Worm (Caenorhabditis elegans) whole organism, L2 larva: Measurements from ENCODE around the gene C09G5.7.

Experiments used
- C34F6.9 ChIP-seq: fragments of 150-350 bp; optimal IDR thresholded peaks from 2 replicates; lab custom pipeline; 2014; ENCODE audit warnings: missing biosample characterization, missing genetic modification characterization
- R02D3.7 ChIP-seq: fragments of 150-350 bp; optimal IDR thresholded peaks from 2 replicates; lab custom pipeline; 2014; ENCODE audit warnings: missing biosample characterization, missing genetic modification characterization
- ZK546.5 ChIP-seq: sonication (generic microtip); optimal IDR thresholded peaks from 2 replicates; lab custom pipeline; 2017; ENCODE audit warnings: missing biosample characterization, missing genetic modification characterization
- alr-1 ChIP-seq: fragments of 150-350 bp; optimal IDR thresholded peaks from 2 replicates; lab custom pipeline; 2014; ENCODE audit warnings: missing biosample characterization, missing genetic modification characterization
- aly-2 ChIP-seq: fragments of 150-350 bp; optimal IDR thresholded peaks from 2 replicates; lab custom pipeline; 2014; ENCODE audit warnings: missing biosample characterization, missing genetic modification characterization
- blmp-1 ChIP-seq: sonication (generic microtip); optimal IDR thresholded peaks from 2 replicates; lab custom pipeline; 2017; ENCODE audit warnings: missing genetic modification characterization, mild to moderate bottlenecking, missing compliant biosample characterization, antibody characterized with exemption, moderate library complexity; ENCODE audit not compliant: insufficient read depth
- ceh-16 ChIP-seq: fragments of 150-350 bp; optimal IDR thresholded peaks from 2 replicates; lab custom pipeline; 2014; ENCODE audit warnings: missing biosample characterization, missing genetic modification characterization
- ceh-82 ChIP-seq: fragments of 150-350 bp; optimal IDR thresholded peaks from 2 replicates; lab custom pipeline; 2014; ENCODE audit warnings: missing biosample characterization, missing genetic modification characterization
- dmd-4 ChIP-seq: sonication (generic microtip); optimal IDR thresholded peaks from 2 replicates; lab custom pipeline; 2017; ENCODE audit warnings: missing biosample characterization, missing genetic modification characterization
- egl-27 ChIP-seq: sonication (generic microtip); optimal IDR thresholded peaks from 3 replicates; lab custom pipeline; 2017; ENCODE audit warnings: missing biosample characterization, missing genetic modification reagents, missing genetic modification characterization
- elt-1 ChIP-seq: fragments of 150-350 bp; optimal IDR thresholded peaks from 2 replicates; lab custom pipeline; 2014; ENCODE audit warnings: missing biosample characterization, missing genetic modification characterization
- elt-3 ChIP-seq: sonication (generic microtip); optimal IDR thresholded peaks from 2 replicates; lab custom pipeline; 2017; ENCODE audit warnings: missing biosample characterization, missing genetic modification characterization
- fos-1 ChIP-seq: fragments of 150-350 bp; optimal IDR thresholded peaks from 2 replicates; lab custom pipeline; 2014; ENCODE audit warnings: missing biosample characterization, missing genetic modification characterization
- lin-11 ChIP-seq: fragments of 150-350 bp; sonication (generic microtip); optimal IDR thresholded peaks from 2 replicates; lab custom pipeline; 2014; ENCODE audit warnings: missing biosample characterization, missing genetic modification characterization, inconsistent platforms, mixed read lengths
- lin-39 ChIP-seq: fragments of 150-350 bp; optimal IDR thresholded peaks from 2 replicates; lab custom pipeline; 2014; ENCODE audit warnings: missing biosample characterization, missing genetic modification reagents, missing genetic modification characterization
- lsy-2 ChIP-seq, 2 experiments: fragments of 150-350 bp in 1 of 2; sonication (generic microtip) in 1 of 2; optimal IDR thresholded peaks; 2 replicates each; lab custom pipeline; 2014 to 2017; ENCODE audit warnings: missing biosample characterization in 2 of 2, missing genetic modification characterization in 2 of 2
- mab-5 ChIP-seq: fragments of 150-350 bp; optimal IDR thresholded peaks from 2 replicates; lab custom pipeline; 2014; ENCODE audit warnings: missing biosample characterization, missing genetic modification characterization
- mdl-1 ChIP-seq, 2 experiments: fragments of 150-350 bp in 1 of 2; sonication (generic microtip) in 1 of 2; optimal IDR thresholded peaks; 2 replicates each; lab custom pipeline; 2017; ENCODE audit warnings: missing biosample characterization in 2 of 2, missing genetic modification characterization in 2 of 2
- nhr-11 ChIP-seq: fragments of 150-350 bp; optimal IDR thresholded peaks from 2 replicates; lab custom pipeline; 2014; ENCODE audit warnings: missing biosample characterization, missing genetic modification characterization
- nhr-12 ChIP-seq: fragments of 150-350 bp; optimal IDR thresholded peaks from 2 replicates; lab custom pipeline; 2014; ENCODE audit warnings: missing biosample characterization, missing genetic modification characterization
- nhr-129 ChIP-seq: fragments of 150-350 bp; optimal IDR thresholded peaks from 2 replicates; lab custom pipeline; 2014; ENCODE audit warnings: missing biosample characterization, missing genetic modification characterization
- nhr-21 ChIP-seq: fragments of 150-350 bp; optimal IDR thresholded peaks from 2 replicates; lab custom pipeline; 2014; ENCODE audit warnings: missing biosample characterization, missing genetic modification characterization
- nhr-23 ChIP-seq: fragments of 150-350 bp; optimal IDR thresholded peaks from 2 replicates; lab custom pipeline; 2014; ENCODE audit warnings: missing biosample characterization, missing genetic modification reagents, missing genetic modification characterization
- nhr-237 ChIP-seq: fragments of 150-350 bp; optimal IDR thresholded peaks from 2 replicates; lab custom pipeline; 2014; ENCODE audit warnings: missing biosample characterization, missing genetic modification characterization
- nhr-6 ChIP-seq: fragments of 150-350 bp; optimal IDR thresholded peaks from 2 replicates; lab custom pipeline; 2014; ENCODE audit warnings: missing biosample characterization, missing genetic modification characterization
- nhr-77 ChIP-seq: fragments of 150-350 bp; optimal IDR thresholded peaks from 2 replicates; lab custom pipeline; 2014; ENCODE audit warnings: missing biosample characterization, missing genetic modification characterization
- skn-1 ChIP-seq: sonication (generic microtip); optimal IDR thresholded peaks from 2 replicates; lab custom pipeline; 2017; ENCODE audit warnings: missing biosample characterization, missing genetic modification characterization
- sma-3 ChIP-seq: sonication (generic microtip); optimal IDR thresholded peaks from 2 replicates; lab custom pipeline; 2016; ENCODE audit warnings: missing genetic modification reagents, missing genetic modification characterization, missing compliant biosample characterization
- sma-9 ChIP-seq, 2 experiments: fragments of 150-350 bp in 1 of 2; sonication (generic microtip) in 1 of 2; optimal IDR thresholded peaks; 2 replicates each; lab custom pipeline; 2014 to 2016; ENCODE audit warnings: missing genetic modification characterization in 2 of 2, mild to moderate bottlenecking in 1 of 2, missing biosample characterization in 1 of 2, missing compliant biosample characterization in 1 of 2, missing genetic modification reagents in 1 of 2, moderate library complexity in 1 of 2
- snpc-4 ChIP-seq: fragments of 150-350 bp; optimal IDR thresholded peaks from 2 replicates; lab custom pipeline; 2014; ENCODE audit warnings: missing biosample characterization, missing genetic modification characterization
- unc-39 ChIP-seq: fragments of 150-350 bp; optimal IDR thresholded peaks from 2 replicates; lab custom pipeline; 2014; ENCODE audit warnings: missing biosample characterization, missing genetic modification characterization
- unc-55 ChIP-seq: fragments of 150-350 bp; sonication (generic microtip); optimal IDR thresholded peaks from 3 replicates; lab custom pipeline; 2014; ENCODE audit warnings: missing biosample characterization, missing genetic modification reagents, missing genetic modification characterization
- unc-62 ChIP-seq: fragments of 150-350 bp; optimal IDR thresholded peaks from 2 replicates; lab custom pipeline; 2014; ENCODE audit warnings: missing biosample characterization, missing genetic modification reagents, missing genetic modification characterization
- ztf-1 ChIP-seq: fragments of 200-800 bp; sonication (Bioruptor generic); conservative IDR thresholded peaks from 2 replicates; pipeline ENCODE4 v1.3.6; 2022; ENCODE audit warnings: missing genetic modification characterization, missing compliant biosample characterization
- ztf-11 ChIP-seq: sonication (generic microtip); optimal IDR thresholded peaks from 2 replicates; lab custom pipeline; 2017; ENCODE audit warnings: missing biosample characterization, missing genetic modification characterization
- ztf-4 ChIP-seq: fragments of 150-350 bp; optimal IDR thresholded peaks from 2 replicates; lab custom pipeline; 2014; ENCODE audit warnings: missing biosample characterization, missing genetic modification characterization

C09G5.7 gene

ce11 chrII:10707439-10708096, 7.1 kb upstream of the C09G5.7 start:
- no peak for TF ChIP-seq aly-2 (tag; lab: Kevin White, UChicago)
- TF ChIP-seq skn-1 (tag; lab: Kevin White, UChicago): no peak
- no peak for TF ChIP-seq ZK546.5 (tag; lab: Kevin White, UChicago)
- TF ChIP-seq blmp-1 (tag; lab: Kevin White, UChicago): no peak
- TF ChIP-seq elt-1 (tag; lab: Kevin White, UChicago): no peak
- no peak for TF ChIP-seq mab-5 (tag; lab: Kevin White, UChicago)
- no peak for TF ChIP-seq egl-27 (tag; lab: Kevin White, UChicago)
- TF ChIP-seq fos-1 (tag; lab: Kevin White, UChicago): no peak
- TF ChIP-seq mdl-1 (tag; optimal IDR thresholded peaks at IDR 0.05; lab: Kevin White, UChicago): no peak
- no peak for TF ChIP-seq nhr-6 (tag; lab: Kevin White, UChicago)
- TF ChIP-seq nhr-237 (tag; lab: Kevin White, UChicago): no peak
- TF ChIP-seq sma-9 (GFP tag; optimal IDR thresholded peaks at IDR 0.05; lab: Kevin White, UChicago): no peak
- TF ChIP-seq sma-9 (tag; optimal IDR thresholded peaks at IDR 0.05; lab: Kevin White, UChicago): no peak
- TF ChIP-seq C34F6.9 (tag; lab: Kevin White, UChicago): no peak
- TF ChIP-seq unc-55 (GFP tag; lab: Kevin White, UChicago): no peak
- no peak for TF ChIP-seq elt-3
- no peak for TF ChIP-seq lin-11 (tag; lab: Kevin White, UChicago)
- no peak for TF ChIP-seq nhr-21
- no peak for TF ChIP-seq ceh-16 (tag; lab: Kevin White, UChicago)
- no peak for TF ChIP-seq alr-1
- TF ChIP-seq, all 48 proteins: peak for 0

- TF ChIP-seq egl-27 (tag; lab: Kevin White, UChicago): no peak
- TF ChIP-seq elt-1 (tag; lab: Kevin White, UChicago): no peak
- TF ChIP-seq lin-11 (tag; lab: Kevin White, UChicago): no peak
- TF ChIP-seq unc-39 (tag; lab: Kevin White, UChicago): no peak
- TF ChIP-seq nhr-12 (tag; lab: Kevin White, UChicago): no peak
- no peak for TF ChIP-seq sma-9 (GFP tag; optimal IDR thresholded peaks at IDR 0.05; lab: Kevin White, UChicago)
- TF ChIP-seq sma-9 (tag; optimal IDR thresholded peaks at IDR 0.05; lab: Kevin White, UChicago): no peak
- no peak for TF ChIP-seq snpc-4 (tag; lab: Kevin White, UChicago)
- TF ChIP-seq mab-5 (tag; lab: Kevin White, UChicago): no peak
- no peak for TF ChIP-seq R02D3.7 (tag; lab: Kevin White, UChicago)
- no peak for TF ChIP-seq ceh-82 (tag; lab: Kevin White, UChicago)
- TF ChIP-seq ztf-1: no peak
- no peak for TF ChIP-seq lsy-2 (tag; optimal IDR thresholded peaks at IDR 0.05; lab: Kevin White, UChicago)
- TF ChIP-seq sma-3: no peak
- no peak for TF ChIP-seq nhr-129 (tag; lab: Kevin White, UChicago)
- TF ChIP-seq skn-1 (tag; lab: Kevin White, UChicago): no peak
- no peak for TF ChIP-seq nhr-77 (tag; lab: Kevin White, UChicago)
Observed at ce11 chrII:10708660-10709059, 6.0 kb upstream of the C09G5.7 start, which contains the start of gene bli-1. bli-1 (plus strand) TSS chrII:10708960.

- TF ChIP-seq blmp-1 (tag; lab: Kevin White, UChicago) (no peak), ztf-4 (tag; lab: Kevin White, UChicago) (no peak), lin-11 (tag; lab: Kevin White, UChicago) (no peak), dmd-4 (no peak), nhr-11 (tag; lab: Kevin White, UChicago) (no peak), ztf-11 (no peak), nhr-6 (tag; lab: Kevin White, UChicago) (no peak), nhr-23 (tag; lab: Kevin White, UChicago) (no peak), sma-9 (GFP tag; optimal IDR thresholded peaks at IDR 0.05; lab: Kevin White, UChicago) (no peak), sma-9 (tag; optimal IDR thresholded peaks at IDR 0.05; lab: Kevin White, UChicago) (no peak), ceh-16 (tag; lab: Kevin White, UChicago) (no peak), mab-5 (tag; lab: Kevin White, UChicago) (no peak), egl-27 (tag; lab: Kevin White, UChicago) (no peak), unc-62 (GFP tag; lab: Kevin White, UChicago) (no peak), fos-1 (tag; lab: Kevin White, UChicago) (no peak), nhr-237 (tag; lab: Kevin White, UChicago) (no peak), alr-1 (no peak), lin-39 (tag; lab: Kevin White, UChicago) (no peak), C34F6.9 (tag; lab: Kevin White, UChicago) (no peak), unc-55 (GFP tag; lab: Kevin White, UChicago) (no peak), ztf-1 (no peak)
- TF ChIP-seq, all 48 proteins: peak for 0
Observed at ce11 chrII:10717124-10717523, 2.4 kb downstream of the C09G5.7 start, which contains the start of gene C09G5.13. C09G5.13 (plus strand) TSS chrII:10717424.
